Worm (Caenorhabditis elegans) whole organism, L1 larva: Measurements from ENCODE around the gene F46E10.2.
A peak's percentile ranks its signal among the peaks of the same experiment; 100 is the strongest.

Experiments
- C16A3.4 ChIP-seq: fragments of 150-350 bp; optimal IDR thresholded peaks from 2 replicates; lab custom pipeline; 2014; ENCODE audit warnings: missing biosample characterization, missing genetic modification characterization
- C34B4.2 ChIP-seq: sonication (generic microtip); optimal IDR thresholded peaks from 2 replicates; lab custom pipeline; 2017; ENCODE audit warnings: mild to moderate bottlenecking, missing genetic modification characterization, missing compliant biosample characterization
- Y116A8C.19 ChIP-seq: sonication (generic microtip); optimal IDR thresholded peaks from 2 replicates; lab custom pipeline; 2016; ENCODE audit warnings: missing compliant biosample characterization, missing genetic modification characterization, borderline replicate concordance
- aly-2 ChIP-seq: fragments of 150-350 bp; optimal IDR thresholded peaks from 2 replicates; lab custom pipeline; 2014; ENCODE audit warnings: missing biosample characterization, missing genetic modification characterization
- blmp-1 ChIP-seq: fragments of 150-350 bp; optimal IDR thresholded peaks from 2 replicates; lab custom pipeline; 2014; ENCODE audit warnings: missing biosample characterization, missing genetic modification characterization
- ceh-8 ChIP-seq: fragments of 200-800 bp; sonication (Bioruptor generic); optimal IDR thresholded peaks from 2 replicates; lab custom pipeline; 2018; ENCODE audit warnings: mild to moderate bottlenecking, missing genetic modification characterization, moderate library complexity, missing compliant biosample characterization
- ceh-82 ChIP-seq, 3 experiments: fragments of 150-350 bp in 1 of 3; sonication (generic microtip) in 2 of 3; optimal IDR thresholded peaks; 2 replicates each; lab custom pipeline; 2014 to 2017; ENCODE audit warnings: missing biosample characterization in 3 of 3, missing genetic modification characterization in 3 of 3
- ceh-88 ChIP-seq: fragments of 200-800 bp; sonication (Bioruptor generic); IDR thresholded peaks from 2 replicates; pipeline ENCODE4 v1.3.6; 2022; ENCODE audit warnings: missing genetic modification characterization, missing compliant biosample characterization
- dpl-1 ChIP-seq, 3 experiments: fragments of 150-350 bp in 2 of 3; sonication (generic microtip) in 1 of 3; optimal IDR thresholded peaks; 2 replicates each; lab custom pipeline; 2014 to 2017; ENCODE audit warnings: missing biosample characterization in 3 of 3, missing genetic modification characterization in 3 of 3, missing genetic modification reagents in 3 of 3
- efl-1 ChIP-seq, 4 experiments: fragments of 150-350 bp; optimal IDR thresholded peaks in 3 of 4; peaks in 1 of 4; 1 replicate in 1 of 4; 2 replicates in 3 of 4; lab custom pipeline; 2014; ENCODE audit warnings: missing biosample characterization in 2 of 4, missing genetic modification characterization in 2 of 4, missing genetic modification reagents in 2 of 4
- efl-3 ChIP-seq: fragments of 200-800 bp; sonication (Bioruptor generic); optimal IDR thresholded peaks from 2 replicates; lab custom pipeline; 2018; ENCODE audit warnings: mild to moderate bottlenecking, missing genetic modification characterization, missing compliant biosample characterization
- egl-13 ChIP-seq: sonication (generic microtip); optimal IDR thresholded peaks from 2 replicates; lab custom pipeline; 2016; ENCODE audit warnings: missing genotype, missing genetic modification reagents, missing genetic modification characterization, missing compliant biosample characterization
- egl-27 ChIP-seq, 2 experiments: fragments of 150-350 bp in 1 of 2; sonication (generic microtip); optimal IDR thresholded peaks; 3 replicates each; lab custom pipeline; 2017 to 2018; ENCODE audit warnings: missing biosample characterization in 2 of 2, missing genetic modification characterization in 2 of 2, missing genetic modification reagents in 2 of 2
- elt-2 ChIP-seq: sonication (generic microtip); optimal IDR thresholded peaks from 2 replicates; lab custom pipeline; 2016; ENCODE audit warnings: missing genetic modification characterization, mild to moderate bottlenecking, inconsistent platforms, missing compliant biosample characterization, missing genetic modification reagents
- elt-3 ChIP-seq, 6 experiments: fragments of 150-350 bp in 1 of 6; sonication (generic microtip); optimal IDR thresholded peaks; 2 replicates each; lab custom pipeline; 2017 to 2018; ENCODE audit warnings: missing biosample characterization in 6 of 6, missing genetic modification characterization in 6 of 6, inconsistent platforms in 1 of 6
- fkh-8 ChIP-seq: sonication (generic microtip); optimal IDR thresholded peaks from 2 replicates; lab custom pipeline; 2016; ENCODE audit warnings: mild to moderate bottlenecking, missing genetic modification characterization, missing compliant biosample characterization
- grh-1 ChIP-seq: fragments of 200-800 bp; sonication (Bioruptor generic); IDR thresholded peaks from 2 replicates; pipeline ENCODE4 v1.3.6; 2022; ENCODE audit warnings: missing genetic modification reagents, missing genetic modification characterization, missing compliant biosample characterization
- hlh-17 ChIP-seq: fragments of 200-800 bp; sonication (Bioruptor generic); optimal IDR thresholded peaks from 2 replicates; lab custom pipeline; 2018; ENCODE audit warnings: missing genetic modification characterization, mild to moderate bottlenecking, missing compliant biosample characterization, moderate library complexity, borderline replicate concordance
- hpl-2 ChIP-seq: fragments of 150-350 bp; optimal IDR thresholded peaks from 2 replicates; lab custom pipeline; 2014; ENCODE audit warnings: missing biosample characterization, missing genetic modification reagents, missing genetic modification characterization
- irx-1 ChIP-seq: sonication (generic microtip); optimal IDR thresholded peaks from 2 replicates; lab custom pipeline; 2016; ENCODE audit warnings: missing genetic modification characterization, missing compliant biosample characterization
- jun-1 ChIP-seq: fragments of 150-350 bp; optimal IDR thresholded peaks from 2 replicates; lab custom pipeline; 2014; ENCODE audit warnings: missing biosample characterization, missing genetic modification reagents, missing genetic modification characterization
- lin-14 ChIP-seq: fragments of 200-800 bp; sonication (Bioruptor generic); optimal IDR thresholded peaks from 2 replicates; lab custom pipeline; 2018; ENCODE audit warnings: mild to moderate bottlenecking, missing genetic modification characterization, moderate library complexity, missing compliant biosample characterization
- lin-15B ChIP-seq: fragments of 150-350 bp; sonication (generic microtip); optimal IDR thresholded peaks from 3 replicates; lab custom pipeline; 2014; ENCODE audit warnings: missing biosample characterization, missing genetic modification characterization
- lin-35 ChIP-seq, 2 experiments: fragments of 150-350 bp; optimal IDR thresholded peaks; 2 replicates each; lab custom pipeline; 2014; ENCODE audit warnings: missing biosample characterization in 2 of 2, missing genetic modification characterization in 2 of 2, missing genetic modification reagents in 2 of 2
- lin-39 ChIP-seq: fragments of 150-350 bp; optimal IDR thresholded peaks from 2 replicates; lab custom pipeline; 2014; ENCODE audit warnings: missing biosample characterization, missing genetic modification reagents, missing genetic modification characterization
- lir-3 ChIP-seq: sonication (generic microtip); optimal IDR thresholded peaks from 2 replicates; lab custom pipeline; 2016; ENCODE audit warnings: mild to moderate bottlenecking, missing genetic modification characterization, moderate library complexity, missing compliant biosample characterization; ENCODE audit not compliant: poor library complexity
- lsy-2 ChIP-seq, 2 experiments: fragments of 150-350 bp; optimal IDR thresholded peaks; 2 replicates each; lab custom pipeline; 2014; ENCODE audit warnings: missing biosample characterization in 2 of 2, missing genetic modification characterization in 2 of 2
- mep-1 ChIP-seq: fragments of 150-350 bp; optimal IDR thresholded peaks from 2 replicates; lab custom pipeline; 2014; ENCODE audit warnings: missing biosample characterization, missing genetic modification characterization
- nhr-12 ChIP-seq: sonication (generic microtip); optimal IDR thresholded peaks from 2 replicates; lab custom pipeline; 2017; ENCODE audit warnings: missing biosample characterization, missing genetic modification characterization
- nhr-19 ChIP-seq: fragments of 200-800 bp; sonication (Bioruptor generic); conservative IDR thresholded peaks from 2 replicates; pipeline ENCODE4 v1.3.6; 2022; ENCODE audit warnings: missing genetic modification characterization, missing compliant biosample characterization
- nhr-47 ChIP-seq: sonication (generic microtip); optimal IDR thresholded peaks from 2 replicates; lab custom pipeline; 2016; ENCODE audit warnings: mild to moderate bottlenecking, missing genetic modification characterization, moderate library complexity, missing compliant biosample characterization
- nhr-71 ChIP-seq: sonication (generic microtip); optimal IDR thresholded peaks from 2 replicates; lab custom pipeline; 2016; ENCODE audit warnings: mild to moderate bottlenecking, missing genetic modification characterization, moderate library complexity, missing compliant biosample characterization
- nhr-76 ChIP-seq: sonication (generic microtip); optimal IDR thresholded peaks from 2 replicates; lab custom pipeline; 2017; ENCODE audit warnings: missing biosample characterization, missing genetic modification characterization
- nhr-84 ChIP-seq: sonication (generic microtip); optimal IDR thresholded peaks from 2 replicates; lab custom pipeline; 2017; ENCODE audit warnings: missing biosample characterization, missing genetic modification characterization
- nhr-85 ChIP-seq: sonication (generic microtip); peaks from one replicate; lab custom pipeline; 2016; ENCODE audit warnings: missing genetic modification characterization, inconsistent platforms, missing compliant biosample characterization
- nhr-90 ChIP-seq: sonication (generic microtip); optimal IDR thresholded peaks from 2 replicates; lab custom pipeline; 2016; ENCODE audit warnings: mild to moderate bottlenecking, missing genetic modification characterization, missing compliant biosample characterization; ENCODE audit not compliant: poor library complexity
- pax-3 ChIP-seq: fragments of 200-800 bp; sonication (Bioruptor generic); optimal IDR thresholded peaks from 2 replicates; lab custom pipeline; 2018; ENCODE audit warnings: mild to moderate bottlenecking, missing genetic modification characterization, moderate library complexity, missing compliant biosample characterization
- skn-1 ChIP-seq: fragments of 150-350 bp; optimal IDR thresholded peaks from 2 replicates; lab custom pipeline; 2014; ENCODE audit warnings: missing biosample characterization, missing genetic modification characterization
- snpc-4 ChIP-seq: fragments of 150-350 bp; optimal IDR thresholded peaks from 2 replicates; lab custom pipeline; 2014; ENCODE audit warnings: missing biosample characterization, missing genetic modification characterization
- unc-130 ChIP-seq: fragments of 150-350 bp; optimal IDR thresholded peaks from 2 replicates; lab custom pipeline; 2017; ENCODE audit warnings: missing biosample characterization, missing genetic modification characterization, inconsistent platforms
- xbp-1 ChIP-seq: sonication (generic microtip); optimal IDR thresholded peaks from 2 replicates; lab custom pipeline; 2016; ENCODE audit warnings: missing genetic modification characterization, missing compliant biosample characterization
- zip-4 ChIP-seq: fragments of 200-800 bp; sonication (Bioruptor generic); optimal IDR thresholded peaks from 2 replicates; lab custom pipeline; 2018; ENCODE audit warnings: mild to moderate bottlenecking, missing genetic modification characterization, moderate library complexity, missing compliant biosample characterization
- ztf-11 ChIP-seq, 2 experiments: sonication (generic microtip); optimal IDR thresholded peaks; 2 replicates each; lab custom pipeline; 2016 to 2017; ENCODE audit warnings: missing genetic modification characterization in 2 of 2, missing biosample characterization in 1 of 2, missing compliant biosample characterization in 1 of 2
- ztf-4 ChIP-seq: fragments of 150-350 bp; optimal IDR thresholded peaks from 2 replicates; lab custom pipeline; 2014; ENCODE audit warnings: missing biosample characterization, missing genetic modification characterization

Gene F46E10.2

DNA sequence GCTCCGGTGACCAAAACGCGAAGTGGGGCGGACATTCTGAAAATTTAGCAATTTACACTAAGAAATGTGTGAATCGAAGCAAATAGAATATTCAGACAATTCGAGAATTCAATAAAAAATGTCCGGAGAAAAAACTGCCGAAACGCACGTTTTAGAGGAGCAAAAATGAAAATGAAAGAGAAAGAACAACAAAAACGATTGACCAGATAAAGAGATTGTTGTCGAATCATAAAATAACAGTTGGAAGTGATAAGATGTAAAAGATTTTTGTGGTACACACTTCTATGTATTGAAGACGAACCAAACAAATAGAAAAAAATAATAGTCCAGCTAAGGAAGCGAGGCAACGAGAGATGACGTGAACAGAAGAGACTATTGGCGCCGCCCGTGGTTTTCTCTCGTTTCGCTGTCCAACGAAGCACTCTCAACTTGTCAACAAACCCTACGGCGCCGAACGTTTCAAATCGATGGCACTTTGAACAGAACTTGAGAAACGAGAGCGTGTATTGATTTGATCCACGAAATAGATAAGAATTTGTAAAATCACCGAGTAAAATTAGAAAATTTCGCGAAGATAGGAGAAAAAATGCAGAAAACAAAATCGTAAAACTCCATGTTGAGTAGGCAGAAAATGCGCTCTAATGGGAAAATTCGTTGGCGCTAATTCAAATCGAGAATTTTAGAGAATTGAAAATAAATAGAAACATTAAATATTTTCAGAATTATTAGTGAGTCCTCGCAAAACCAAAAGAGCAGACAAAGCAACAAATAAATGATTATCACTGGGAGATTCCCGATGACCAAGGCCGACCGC is 3.5 kb upstream of the F46E10.2 start, which contains the start of gene mdh-1:
Gene mdh-1, minus strand, starts transcription at position 36 of the 814 bp plus-strand sequence.
- TF ChIP-seq nhr-90 (tag; lab: Kevin White, UChicago): no peak
- no peak for TF ChIP-seq grh-1 (GFP tag; lab: Robert Waterston, UW)
- TF ChIP-seq egl-27 (tag; optimal IDR thresholded peaks at IDR 0.05; lab: Kevin White, UChicago): peak in 1 of 2 experiments; percentile 25
- TF ChIP-seq hpl-2 (GFP tag; lab: Kevin White, UChicago): no peak
- TF ChIP-seq blmp-1 (tag; lab: Kevin White, UChicago): peak; percentile 62
- peak in 1 of 2 experiments; percentile 75 for TF ChIP-seq efl-1 (optimal IDR thresholded peaks at IDR 0.05; lab: Kevin White, UChicago)
- TF ChIP-seq efl-1 (GFP tag; optimal IDR thresholded peaks at IDR 0.05 in 1 of 2; lab: Kevin White, UChicago): peak; percentile 72 to 96
- no peak for TF ChIP-seq C34B4.2 (tag; lab: Kevin White, UChicago)
- peak; percentile 30 to 71 for TF ChIP-seq lin-35 (GFP tag; optimal IDR thresholded peaks at IDR 0.05; lab: Kevin White, UChicago)
- TF ChIP-seq hlh-17 (GFP tag; lab: Kevin White, UChicago): no peak
- no peak for TF ChIP-seq egl-13
- TF ChIP-seq nhr-85: peak; percentile 30
- TF ChIP-seq elt-3 (tag; optimal IDR thresholded peaks at IDR 0.05; lab: Kevin White, UChicago): peak in 1 of 6 experiments; percentile 40
- no peak for TF ChIP-seq ceh-88
- TF ChIP-seq ztf-11 (tag; optimal IDR thresholded peaks at IDR 0.05; lab: Kevin White, UChicago): no peak
- TF ChIP-seq lin-15B: no peak
- TF ChIP-seq lsy-2 (tag; optimal IDR thresholded peaks at IDR 0.05; lab: Kevin White, UChicago): no peak
- TF ChIP-seq ceh-82 (tag; optimal IDR thresholded peaks at IDR 0.05; lab: Kevin White, UChicago): no peak
- peak; percentile 58 for TF ChIP-seq lin-14 (GFP tag; lab: Kevin White, UChicago)
- no peak for TF ChIP-seq jun-1
- TF ChIP-seq skn-1 (tag; lab: Kevin White, UChicago): no peak
- no peak for TF ChIP-seq ceh-8 (GFP tag; lab: Kevin White, UChicago)
- no peak for TF ChIP-seq xbp-1 (tag; lab: Kevin White, UChicago)
- TF ChIP-seq nhr-84 (tag; lab: Kevin White, UChicago): no peak
- peak; percentile 7 for TF ChIP-seq mep-1
- TF ChIP-seq Y116A8C.19: no peak
- TF ChIP-seq efl-3: no peak
- TF ChIP-seq nhr-76 (tag; lab: Kevin White, UChicago): no peak
- peak; percentile 29 for TF ChIP-seq elt-2
- TF ChIP-seq unc-130 (tag; lab: Kevin White, UChicago): no peak
- TF ChIP-seq pax-3 (tag; lab: Kevin White, UChicago): peak; percentile 11
- no peak for TF ChIP-seq irx-1 (tag; lab: Kevin White, UChicago)
- TF ChIP-seq nhr-47 (tag; lab: Kevin White, UChicago): peak; percentile 13
- peak; percentile 33 for TF ChIP-seq fkh-8 (tag; lab: Kevin White, UChicago)
- TF ChIP-seq dpl-1 (GFP tag; optimal IDR thresholded peaks at IDR 0.05; lab: Kevin White, UChicago): peak; percentile 44 to 79 (median 53)

DNA sequence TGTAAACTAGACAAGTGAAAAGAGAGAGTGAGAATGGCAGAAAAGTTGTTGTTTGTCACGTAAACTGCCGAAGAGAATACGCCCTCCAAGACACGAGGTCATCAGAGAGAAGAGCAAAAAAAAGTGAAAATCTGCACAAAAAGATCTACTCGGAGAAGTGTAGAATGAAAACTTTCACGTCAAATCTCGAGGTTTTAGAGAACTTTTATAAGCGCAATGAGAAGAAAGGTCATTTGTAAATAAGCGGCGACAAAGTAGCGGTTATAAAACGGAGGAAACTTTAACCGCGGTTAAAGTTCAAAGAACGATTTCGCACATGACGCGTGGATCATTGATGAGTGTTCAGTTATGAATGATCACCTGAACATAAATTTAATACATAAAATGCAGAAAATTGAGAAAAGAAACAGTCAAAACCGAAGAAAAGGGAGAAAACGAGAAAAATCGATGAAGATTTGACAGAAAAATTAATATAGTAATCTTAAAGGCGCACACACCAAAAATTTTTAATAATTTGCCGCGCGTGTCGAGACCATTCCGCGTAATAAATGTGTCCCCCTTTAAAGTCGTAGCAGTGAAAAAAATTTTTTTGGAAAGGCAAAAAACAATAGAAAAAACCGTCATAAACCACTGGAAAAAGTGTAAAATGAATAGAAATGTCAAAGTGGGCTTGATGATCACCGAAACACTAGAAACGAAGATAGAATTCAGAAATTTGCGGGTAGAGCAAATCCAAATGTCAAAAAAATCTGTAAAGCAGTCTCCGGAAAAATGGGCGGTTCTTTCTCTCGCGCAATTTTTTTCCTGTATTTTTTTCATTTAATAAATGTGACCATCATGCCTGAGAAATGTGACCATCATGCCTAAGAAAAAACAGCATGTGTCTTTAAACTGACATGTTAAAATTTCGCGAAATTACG is 2.7 kb upstream of the F46E10.2 start:
- TF ChIP-seq unc-130 (tag; lab: Kevin White, UChicago): peak; percentile 8
- TF ChIP-seq ceh-88: no peak
- TF ChIP-seq aly-2 (tag; lab: Kevin White, UChicago): no peak
- peak; percentile 88 for TF ChIP-seq nhr-85
- TF ChIP-seq C16A3.4 (tag; lab: Kevin White, UChicago): peak; percentile 26
- peak; percentile 22 to 29 for TF ChIP-seq lin-35 (GFP tag; optimal IDR thresholded peaks at IDR 0.05; lab: Kevin White, UChicago)
- TF ChIP-seq nhr-19 (GFP tag; lab: Robert Waterston, UW): peak; percentile 70
- peak; percentile 8 to 33 for TF ChIP-seq lsy-2 (tag; optimal IDR thresholded peaks at IDR 0.05; lab: Kevin White, UChicago)
- TF ChIP-seq ztf-11 (tag; optimal IDR thresholded peaks at IDR 0.05; lab: Kevin White, UChicago): no peak
- TF ChIP-seq elt-3 (tag; optimal IDR thresholded peaks at IDR 0.05; lab: Kevin White, UChicago): peak in 2 of 6 experiments; percentile 55 to 72
- TF ChIP-seq irx-1 (tag; lab: Kevin White, UChicago): peak; percentile 6
- TF ChIP-seq snpc-4: no peak
- no peak for TF ChIP-seq zip-4 (GFP tag; lab: Kevin White, UChicago)
- TF ChIP-seq nhr-12: no peak
- no peak for TF ChIP-seq lin-39
- TF ChIP-seq ztf-4: peak; percentile 51
- TF ChIP-seq lin-14 (GFP tag; lab: Kevin White, UChicago): peak; percentile 84
- TF ChIP-seq lir-3 (tag; lab: Kevin White, UChicago): peak; percentile 5
- TF ChIP-seq mep-1: peak; percentile 57
- TF ChIP-seq nhr-71 (tag; lab: Kevin White, UChicago): peak; percentile 73
- no peak for TF ChIP-seq Y116A8C.19
